Worm (Caenorhabditis elegans) whole organism, L4 larva: Measurements from ENCODE around the gene srw-13.

ENCODE experiments used
- D1046.2 ChIP-seq: fragments of 200-800 bp; sonication (Bioruptor generic); IDR thresholded peaks from 2 replicates; pipeline ENCODE4 v1.3.6; 2022; ENCODE audit warnings: missing genetic modification characterization, missing compliant biosample characterization
- F49E8.2 ChIP-seq: sonication (generic microtip); optimal IDR thresholded peaks from 2 replicates; lab custom pipeline; 2016; ENCODE audit warnings: missing compliant biosample characterization, mild to moderate bottlenecking, missing genetic modification characterization, borderline replicate concordance
- aly-2 ChIP-seq: sonication (generic microtip); optimal IDR thresholded peaks from 2 replicates; lab custom pipeline; 2018; ENCODE audit warnings: missing biosample characterization, missing genetic modification characterization
- ama-1 ChIP-seq: fragments of 150-350 bp; optimal IDR thresholded peaks from 2 replicates; lab custom pipeline; 2014; ENCODE audit warnings: inconsistent platforms, mixed read lengths
- egl-43 ChIP-seq: fragments of 200-800 bp; sonication (Bioruptor generic); IDR thresholded peaks from 2 replicates; pipeline ENCODE4 v1.3.6; 2022; ENCODE audit warnings: missing genetic modification reagents, missing genetic modification characterization, missing compliant biosample characterization
- hlh-30 ChIP-seq: sonication (generic microtip); optimal IDR thresholded peaks from 2 replicates; lab custom pipeline; 2017; ENCODE audit warnings: antibody characterized with exemption, mild to moderate bottlenecking, missing genetic modification characterization, missing compliant biosample characterization; ENCODE audit not compliant: insufficient read depth
- mxl-2 ChIP-seq: fragments of 200-800 bp; sonication (Bioruptor generic); conservative IDR thresholded peaks from 2 replicates; pipeline ENCODE4 v1.3.6; 2022; ENCODE audit warnings: missing genetic modification reagents, missing genetic modification characterization, missing compliant biosample characterization
- nhr-76 ChIP-seq: fragments of 150-350 bp; optimal IDR thresholded peaks from 2 replicates; lab custom pipeline; 2014; ENCODE audit warnings: missing biosample characterization, missing genetic modification characterization
- sdz-12 ChIP-seq: fragments of 200-800 bp; sonication (Bioruptor generic); optimal IDR thresholded peaks from 2 replicates; lab custom pipeline; 2018; ENCODE audit warnings: mild to moderate bottlenecking, missing genetic modification characterization, missing compliant biosample characterization
- snpc-4 ChIP-seq: fragments of 150-350 bp; optimal IDR thresholded peaks from 2 replicates; lab custom pipeline; 2014; ENCODE audit warnings: missing biosample characterization, missing genetic modification characterization
- unc-62 ChIP-seq, 3 experiments: fragments of 150-350 bp in 1 of 3; sonication (generic microtip); optimal IDR thresholded peaks in 2 of 3; peaks in 1 of 3; 1 replicate in 1 of 3; 2 replicates in 2 of 3; lab custom pipeline; 2014 to 2017; ENCODE audit warnings: missing biosample characterization in 3 of 3, missing genetic modification characterization in 3 of 3, missing genetic modification reagents in 3 of 3, missing genotype in 1 of 3

ce11 chrV:15252082-15252481 lies 19.8 kb downstream of the srw-13 start, which contains the start of gene srbc-76:
- TF ChIP-seq nhr-76, result no peak
- TF ChIP-seq F49E8.2 (tag; lab: Kevin White, UChicago), result no peak
- TF ChIP-seq ama-1 (lab: Kevin White, UChicago), result no peak
- no peak for TF ChIP-seq unc-62 (GFP tag; optimal IDR thresholded peaks at IDR 0.05 in 1 of 2; lab: Kevin White, UChicago)
- no peak for TF ChIP-seq unc-62 (tag; optimal IDR thresholded peaks at IDR 0.05; lab: Kevin White, UChicago)
- TF ChIP-seq snpc-4 (tag; lab: Kevin White, UChicago), result no peak
- TF ChIP-seq egl-43 (GFP tag; lab: Robert Waterston, UW), result no peak
- no peak for TF ChIP-seq mxl-2 (GFP tag; lab: Robert Waterston, UW)
- TF ChIP-seq D1046.2 (GFP tag; lab: Robert Waterston, UW), result no peak
- no peak for TF ChIP-seq aly-2
- no peak for TF ChIP-seq sdz-12 (GFP tag; lab: Kevin White, UChicago)
- no peak for TF ChIP-seq hlh-30 (tag; lab: Kevin White, UChicago)
